Fruit fly (Drosophila melanogaster) whole organism, embryonic: Measurements from ENCODE around the gene CG14803.

Experiments used
- ATbp ChIP-seq: fragments of 200-800 bp; sonication (Bioruptor generic); optimal IDR thresholded peaks from 2 replicates; lab custom pipeline; 2017; ENCODE audit warnings: missing biosample characterization, mild to moderate bottlenecking, missing genetic modification characterization, missing genetic modification reagents
- BEAF-32 ChIP-seq: fragments of 200-800 bp; sonication (Bioruptor generic); optimal IDR thresholded peaks from 3 replicates; lab custom pipeline; 2017; ENCODE audit warnings: missing biosample characterization, missing genetic modification characterization, mild to moderate bottlenecking, moderate library complexity, missing genetic modification reagents
- CG1024 ChIP-seq: fragments of 200-800 bp; sonication (Bioruptor generic); IDR thresholded peaks from 2 replicates; pipeline ENCODE4 v1.3.6; 2022; ENCODE audit warnings: missing biosample characterization, missing genetic modification characterization
- CG11723 ChIP-seq: fragments of 200-800 bp; sonication (Bioruptor generic); optimal IDR thresholded peaks from 2 replicates; lab custom pipeline; 2017; ENCODE audit warnings: missing biosample characterization, mild to moderate bottlenecking, missing genetic modification characterization
- CG12219 ChIP-seq: fragments of 200-800 bp; sonication (Bioruptor generic); optimal IDR thresholded peaks from 3 replicates; lab custom pipeline; 2018; ENCODE audit warnings: missing biosample characterization, mild to moderate bottlenecking, missing genetic modification characterization
- CG12744 ChIP-seq: fragments of 200-800 bp; sonication (Bioruptor generic); optimal IDR thresholded peaks from 2 replicates; lab custom pipeline; 2016; ENCODE audit warnings: missing biosample characterization, missing genetic modification characterization
- CG13287 ChIP-seq: fragments of 200-800 bp; sonication (Bioruptor generic); IDR thresholded peaks from 2 replicates; pipeline ENCODE4 v1.3.6; 2022; ENCODE audit warnings: missing biosample characterization, missing genetic modification characterization; ENCODE audit not compliant: partially characterized antibody
- CG14441 ChIP-seq: fragments of 200-800 bp; sonication (Bioruptor generic); IDR thresholded peaks from 2 replicates; pipeline ENCODE4 v1.3.6; 2022; ENCODE audit warnings: missing biosample characterization, missing genetic modification characterization
- CG15073 ChIP-seq: fragments of 200-800 bp; sonication (Bioruptor generic); optimal IDR thresholded peaks from 2 replicates; lab custom pipeline; 2016; ENCODE audit warnings: missing biosample characterization, missing genetic modification characterization
- CG15696 ChIP-seq: fragments of 200-800 bp; sonication (Bioruptor generic); optimal IDR thresholded peaks from 2 replicates; lab custom pipeline; 2019; ENCODE audit warnings: missing biosample characterization, mild to moderate bottlenecking, missing genetic modification characterization, moderate library complexity
- CG17359 ChIP-seq: fragments of 200-800 bp; sonication (Bioruptor generic); optimal IDR thresholded peaks from 3 replicates; lab custom pipeline; 2018; ENCODE audit warnings: missing biosample characterization, mild to moderate bottlenecking, missing genetic modification characterization, moderate library complexity
- CG17385 ChIP-seq: fragments of 200-800 bp; sonication (Bioruptor generic); optimal IDR thresholded peaks from 3 replicates; lab custom pipeline; 2018; ENCODE audit warnings: missing biosample characterization, mild to moderate bottlenecking, missing genetic modification characterization
- CG2120 ChIP-seq: fragments of 200-800 bp; sonication (Bioruptor generic); optimal IDR thresholded peaks from 3 replicates; lab custom pipeline; 2016; ENCODE audit warnings: missing biosample characterization, missing genetic modification characterization
- CG32772 ChIP-seq: fragments of 200-800 bp; sonication (Bioruptor generic); IDR thresholded peaks from 2 replicates; pipeline ENCODE4 v1.3.6; 2022; ENCODE audit warnings: missing biosample characterization, missing genetic modification characterization
- CG3407 ChIP-seq: fragments of 200-800 bp; sonication (Bioruptor generic); optimal IDR thresholded peaks from 2 replicates; lab custom pipeline; 2018; ENCODE audit warnings: missing biosample characterization, mild to moderate bottlenecking, missing genetic modification characterization
- CG3847 ChIP-seq: fragments of 200-800 bp; sonication (Bioruptor generic); IDR thresholded peaks from 2 replicates; pipeline ENCODE4 v1.3.6; 2022; ENCODE audit warnings: missing biosample characterization, missing genetic modification characterization
- CG8924 ChIP-seq: fragments of 200-800 bp; optimal IDR thresholded peaks from 3 replicates; lab custom pipeline; 2019; ENCODE audit warnings: missing biosample characterization, mild to moderate bottlenecking, missing genetic modification characterization, moderate library complexity
- CG9797 ChIP-seq: fragments of 200-800 bp; sonication (Bioruptor generic); optimal IDR thresholded peaks from 3 replicates; lab custom pipeline; 2018; ENCODE audit warnings: missing biosample characterization, mild to moderate bottlenecking, missing genetic modification characterization
- CG9817 ChIP-seq: fragments of 200-800 bp; sonication (Bioruptor generic); optimal IDR thresholded peaks from 2 replicates; lab custom pipeline; 2018; ENCODE audit warnings: missing biosample characterization, mild to moderate bottlenecking, missing genetic modification characterization, moderate library complexity
- CoRest ChIP-seq: fragments of 200-800 bp; sonication (Bioruptor generic); optimal IDR thresholded peaks from 3 replicates; lab custom pipeline; 2018; ENCODE audit warnings: missing biosample characterization, mild to moderate bottlenecking, missing genetic modification characterization, moderate library complexity
- E2f1 ChIP-seq: fragments of 200-800 bp; sonication (Bioruptor generic); IDR thresholded peaks from 2 replicates; pipeline ENCODE4 v1.3.6; 2022; ENCODE audit warnings: missing biosample characterization, missing genetic modification characterization
- Fer1 ChIP-seq: fragments of 200-800 bp; sonication (Bioruptor generic); optimal IDR thresholded peaks from 2 replicates; lab custom pipeline; 2017; ENCODE audit warnings: missing biosample characterization, mild to moderate bottlenecking, missing genetic modification characterization
- Hr3 ChIP-seq: fragments of 200-800 bp; sonication (Bioruptor generic); optimal IDR thresholded peaks from 3 replicates; lab custom pipeline; 2016; ENCODE audit warnings: missing biosample characterization, missing genetic modification characterization
- Hsf ChIP-seq: fragments of 200-800 bp; sonication (Bioruptor generic); optimal IDR thresholded peaks from 3 replicates; lab custom pipeline; 2016; ENCODE audit warnings: missing biosample characterization, missing genetic modification characterization
- Kr ChIP-seq: fragments of 200-800 bp; sonication (Bioruptor generic); optimal IDR thresholded peaks from 2 replicates; lab custom pipeline; 2017; ENCODE audit warnings: missing biosample characterization, mild to moderate bottlenecking, missing genetic modification characterization
- Nf-YC ChIP-seq: fragments of 200-800 bp; optimal IDR thresholded peaks from 3 replicates; lab custom pipeline; 2019; ENCODE audit warnings: missing biosample characterization, mild to moderate bottlenecking, missing genetic modification characterization, moderate library complexity
- Oaz ChIP-seq: fragments of 200-800 bp; sonication (Bioruptor generic); IDR thresholded peaks from 2 replicates; pipeline ENCODE4 v1.3.6; 2022; ENCODE audit warnings: missing biosample characterization, missing genetic modification characterization
- Rfx ChIP-seq: fragments of 200-800 bp; sonication (Bioruptor generic); IDR thresholded peaks from 2 replicates; pipeline ENCODE4 v1.3.6; 2022; ENCODE audit warnings: missing biosample characterization, missing genetic modification characterization
- Scr ChIP-seq: fragments of 200-800 bp; sonication (Bioruptor generic); IDR thresholded peaks from 2 replicates; pipeline ENCODE4 v1.3.6; 2022; ENCODE audit warnings: missing biosample characterization, missing genetic modification characterization; ENCODE audit not compliant: partially characterized antibody
- Trl ChIP-seq, 3 experiments: fragments of >200 bp in 2 of 3; fragments of 200-800 bp in 1 of 3; sonication (Bioruptor generic) in 1 of 3; optimal IDR thresholded peaks; 2 replicates in 1 of 3; 3 replicates in 2 of 3; lab custom pipeline; 2016 to 2017; ENCODE audit warnings: missing biosample characterization in 1 of 3, missing genetic modification characterization in 1 of 3
- Usf ChIP-seq: fragments of 200-800 bp; sonication (Bioruptor generic); optimal IDR thresholded peaks from 2 replicates; lab custom pipeline; 2017; ENCODE audit warnings: missing genotype, missing biosample characterization, missing genetic modification characterization
- amos ChIP-seq: fragments of 200-800 bp; sonication (Bioruptor generic); IDR thresholded peaks from 2 replicates; pipeline ENCODE4 v1.3.6; 2022; ENCODE audit warnings: missing biosample characterization, missing genetic modification characterization; ENCODE audit not compliant: partially characterized antibody
- ap ChIP-seq: fragments of 200-800 bp; sonication (Bioruptor generic); IDR thresholded peaks from 2 replicates; pipeline ENCODE4 v1.3.6; 2022; ENCODE audit warnings: missing biosample characterization, missing genetic modification characterization
- da ChIP-seq: fragments of 200-800 bp; sonication (Bioruptor generic); optimal IDR thresholded peaks from 2 replicates; lab custom pipeline; 2016; ENCODE audit warnings: missing biosample characterization, missing genetic modification characterization
- dm ChIP-seq: fragments of 200-800 bp; sonication (Bioruptor generic); optimal IDR thresholded peaks from 3 replicates; lab custom pipeline; 2016; ENCODE audit warnings: missing biosample characterization, missing genetic modification characterization
- eve ChIP-seq, 2 experiments: fragments of >200 bp; optimal IDR thresholded peaks; 2 replicates each; lab custom pipeline; 2017; ENCODE audit warnings: missing biosample characterization in 2 of 2, missing genetic modification characterization in 2 of 2
- fu2 ChIP-seq: fragments of 200-800 bp; sonication (Bioruptor generic); optimal IDR thresholded peaks from 2 replicates; lab custom pipeline; 2016; ENCODE audit warnings: missing biosample characterization, missing genetic modification characterization
- gsb-n ChIP-seq: fragments of 200-800 bp; sonication (Bioruptor generic); optimal IDR thresholded peaks from 3 replicates; lab custom pipeline; 2018; ENCODE audit warnings: missing biosample characterization, mild to moderate bottlenecking, missing genetic modification characterization
- her ChIP-seq: fragments of 200-800 bp; sonication (Bioruptor generic); optimal IDR thresholded peaks from 2 replicates; lab custom pipeline; 2016; ENCODE audit warnings: missing biosample characterization, missing genetic modification characterization
- jigr1 ChIP-seq: fragments of 200-800 bp; sonication (Bioruptor generic); IDR thresholded peaks from 3 replicates; pipeline ENCODE4 v1.3.6; 2022; ENCODE audit warnings: missing biosample characterization, missing genetic modification characterization
- knrl ChIP-seq: fragments of 200-800 bp; sonication (Bioruptor generic); IDR thresholded peaks from 3 replicates; pipeline ENCODE4 v1.3.6; 2022; ENCODE audit warnings: missing biosample characterization, missing genetic modification characterization; ENCODE audit not compliant: partially characterized antibody
- lab ChIP-seq: fragments of 200-800 bp; sonication (Bioruptor generic); optimal IDR thresholded peaks from 3 replicates; lab custom pipeline; 2017; ENCODE audit warnings: missing biosample characterization, missing genetic modification characterization, mild to moderate bottlenecking, moderate library complexity, missing genetic modification reagents
- pan ChIP-seq, 4 experiments: fragments of >200 bp in 3 of 4; fragments of 200-800 bp in 1 of 4; sonication (Bioruptor generic) in 1 of 4; optimal IDR thresholded peaks in 3 of 4; IDR thresholded peaks in 1 of 4; 2 replicates each; pipeline versions ENCODE4 v1.3.6 to Lab custom; 2017 to 2022; ENCODE audit warnings: missing biosample characterization in 2 of 4, missing genetic modification characterization in 2 of 4, mixed read lengths in 1 of 4
- sr ChIP-seq: fragments of 200-800 bp; sonication (Bioruptor generic); IDR thresholded peaks from 3 replicates; pipeline ENCODE4 v1.3.6; 2022; ENCODE audit warnings: missing biosample characterization, missing genetic modification characterization
- tna ChIP-seq: fragments of 200-800 bp; sonication (Bioruptor generic); IDR thresholded peaks from 2 replicates; pipeline ENCODE4 v1.3.6; 2022; ENCODE audit warnings: missing biosample characterization, missing genetic modification characterization; ENCODE audit not compliant: partially characterized antibody
- vnd ChIP-seq: fragments of 200-800 bp; sonication (Bioruptor generic); IDR thresholded peaks from 3 replicates; pipeline ENCODE4 v1.3.6; 2022; ENCODE audit warnings: missing biosample characterization, missing genetic modification characterization; ENCODE audit not compliant: partially characterized antibody

CG14803 gene

DNA sequence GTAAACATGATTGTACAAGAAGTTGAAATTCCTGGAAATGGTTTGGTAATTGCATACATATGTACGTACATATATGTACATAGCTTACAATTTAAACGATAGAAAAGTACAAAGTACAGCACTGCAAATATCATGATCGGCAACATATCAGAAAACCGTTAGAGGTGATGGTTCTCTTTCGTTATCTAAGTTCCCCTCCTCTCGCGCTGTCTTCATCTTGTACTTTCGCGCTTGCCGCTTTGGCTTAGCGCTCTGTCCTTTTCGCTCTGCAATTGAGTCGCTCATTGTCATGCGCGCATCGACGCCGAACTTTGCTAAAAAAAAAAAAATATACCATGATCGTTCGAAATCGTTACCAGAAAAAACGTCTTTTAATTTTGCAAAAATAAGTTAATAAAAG, 35.3 kb downstream of the CG14803 start:
- no peak for TF ChIP-seq CG9797 (GFP tag; lab: Kevin White, UChicago)

- TF ChIP-seq Trl (optimal IDR thresholded peaks at IDR 0.05; lab: Kevin White, UChicago) (no peak), Trl (GFP tag; optimal IDR thresholded peaks at IDR 0.05; lab: Kevin White, UChicago) (peak; percentile 55), CG32772 (peak; percentile 5; the same call in 1 of the 2 replicates), tna (GFP tag; lab: Robert Waterston, UW) (0 out of 2 replicates have a peak, but pooled peaks have one; percentile 18), CG14441 (GFP tag; lab: Robert Waterston, UW) (peak; percentile 49; the same call in 1 of the 2 replicates), Rfx (GFP tag; lab: Robert Waterston, UW) (peak; percentile 38), CG15073 (no peak), CG11723 (peak; percentile 5), Kr (GFP tag; lab: Kevin White, UChicago) (no peak), CG9817 (tag; lab: Kevin White, UChicago) (peak; percentile 45), CG13287 (peak; percentile 81), knrl (GFP tag; lab: Robert Waterston, UW) (peak; percentile 74; the same call in 2 of the 3 replicates), CG2120 (peak; percentile 57), eve (GFP tag; optimal IDR thresholded peaks at IDR 0.05; lab: Kevin White, UChicago) (no peak), BEAF-32 (GFP tag; lab: Kevin White, UChicago) (peak; percentile 80), pan (optimal IDR thresholded peaks at IDR 0.05; lab: Kevin White, UChicago) (no peak), pan (GFP tag; optimal IDR thresholded peaks at IDR 0.05 in 1 of 2, IDR thresholded peaks at IDR 0.05 in 1 of 2) (peak in 1 of 2 experiments; percentile 60), CG3847 (peak; percentile 31; the same call in 1 of the 2 replicates), gsb-n (tag; lab: Kevin White, UChicago) (peak; percentile 25), amos (peak; percentile 66), Hr3 (GFP tag; lab: Kevin White, UChicago) (peak; percentile 52), CoRest (tag; lab: Kevin White, UChicago) (peak; percentile 64), CG1024 (0 out of 2 replicates have a peak, but pooled peaks have one; percentile 36), vnd (GFP tag; lab: Robert Waterston, UW) (peak; percentile 67; the same call in 2 of the 3 replicates), CG15696 (tag; lab: Kevin White, UChicago) (peak; percentile 40), ap (GFP tag; lab: Robert Waterston, UW) (no peak), CG17359 (tag; lab: Kevin White, UChicago) (peak; percentile 55), E2f1 (peak; percentile 40; the same call in 1 of the 2 replicates), Oaz (GFP tag; lab: Robert Waterston, UW) (0 out of 2 replicates have a peak, but pooled peaks have one; percentile 16), lab (GFP tag; lab: Kevin White, UChicago) (peak; percentile 66), Nf-YC (peak; percentile 47), her (GFP tag; lab: Kevin White, UChicago) (no peak), ATbp (GFP tag; lab: Kevin White, UChicago) (peak; percentile 53), sr (GFP tag; lab: Robert Waterston, UW) (no peak), CG12744 (GFP tag; lab: Kevin White, UChicago) (no peak), CG3407 (GFP tag; lab: Kevin White, UChicago) (no peak), Scr (GFP tag; lab: Robert Waterston, UW) (peak; percentile 78), Fer1 (GFP tag; lab: Kevin White, UChicago) (peak; percentile 63), dm (GFP tag; lab: Kevin White, UChicago) (peak; percentile 4), Usf (GFP tag; lab: Kevin White, UChicago) (peak; percentile 26), jigr1 (GFP tag; lab: Robert Waterston, UW) (0 out of 3 replicates have a peak, but pooled peaks have one; percentile 21), CG12219 (GFP tag; lab: Kevin White, UChicago) (peak; percentile 41), Hsf (GFP tag; lab: Kevin White, UChicago) (peak; percentile 9), CG17385 (GFP tag; lab: Kevin White, UChicago) (peak; percentile 50), CG8924 (tag; lab: Kevin White, UChicago) (peak; percentile 55), da (GFP tag; lab: Kevin White, UChicago) (no peak), fu2 (no peak)
Observed at dm6 chrX:1907727-1908264, 39.1 kb downstream of the CG14803 start, which contains the start of gene mip130. Gene mip130, plus strand, starts transcription at chrX:1908239.
